Worm (Caenorhabditis elegans) whole organism, L2 larva: ENCODE data around the gene grl-9.

Experiments used
- C34F6.9 ChIP-seq: fragments of 150-350 bp; optimal IDR thresholded peaks from 2 replicates; lab custom pipeline; 2014; ENCODE audit warnings: missing biosample characterization, missing genetic modification characterization
- dmd-4 ChIP-seq: sonication (generic microtip); optimal IDR thresholded peaks from 2 replicates; lab custom pipeline; 2017; ENCODE audit warnings: missing biosample characterization, missing genetic modification characterization
- egl-27 ChIP-seq: sonication (generic microtip); optimal IDR thresholded peaks from 3 replicates; lab custom pipeline; 2017; ENCODE audit warnings: missing biosample characterization, missing genetic modification reagents, missing genetic modification characterization
- lin-13 ChIP-seq: fragments of 150-350 bp; optimal IDR thresholded peaks from 2 replicates; lab custom pipeline; 2014; ENCODE audit warnings: missing biosample characterization, missing genetic modification reagents, missing genetic modification characterization
- mdl-1 ChIP-seq, 2 experiments: fragments of 150-350 bp in 1 of 2; sonication (generic microtip) in 1 of 2; optimal IDR thresholded peaks; 2 replicates each; lab custom pipeline; 2017; ENCODE audit warnings: missing biosample characterization in 2 of 2, missing genetic modification characterization in 2 of 2
- nhr-11 ChIP-seq: fragments of 150-350 bp; optimal IDR thresholded peaks from 2 replicates; lab custom pipeline; 2014; ENCODE audit warnings: missing biosample characterization, missing genetic modification characterization
- nhr-25 ChIP-seq: fragments of 150-350 bp; sonication (generic microtip); optimal IDR thresholded peaks from 3 replicates; lab custom pipeline; 2014; ENCODE audit warnings: missing biosample characterization, missing genetic modification characterization
- sma-9 ChIP-seq, 2 experiments: fragments of 150-350 bp in 1 of 2; sonication (generic microtip) in 1 of 2; optimal IDR thresholded peaks; 2 replicates each; lab custom pipeline; 2014 to 2016; ENCODE audit warnings: missing genetic modification characterization in 2 of 2, mild to moderate bottlenecking in 1 of 2, missing biosample characterization in 1 of 2, missing compliant biosample characterization in 1 of 2, missing genetic modification reagents in 1 of 2, moderate library complexity in 1 of 2
- snpc-4 ChIP-seq: fragments of 150-350 bp; optimal IDR thresholded peaks from 2 replicates; lab custom pipeline; 2014; ENCODE audit warnings: missing biosample characterization, missing genetic modification characterization
- unc-55 ChIP-seq: fragments of 150-350 bp; sonication (generic microtip); optimal IDR thresholded peaks from 3 replicates; lab custom pipeline; 2014; ENCODE audit warnings: missing biosample characterization, missing genetic modification reagents, missing genetic modification characterization
- unc-62 ChIP-seq: fragments of 150-350 bp; optimal IDR thresholded peaks from 2 replicates; lab custom pipeline; 2014; ENCODE audit warnings: missing biosample characterization, missing genetic modification reagents, missing genetic modification characterization

- TF ChIP-seq C34F6.9 (tag; lab: Kevin White, UChicago) (no peak), mdl-1 (tag; optimal IDR thresholded peaks at IDR 0.05; lab: Kevin White, UChicago) (no peak), unc-62 (no peak), dmd-4 (no peak), nhr-25 (no peak), nhr-11 (tag; lab: Kevin White, UChicago) (no peak), lin-13 (no peak), egl-27 (tag; lab: Kevin White, UChicago) (no peak), snpc-4 (no peak), unc-55 (GFP tag; lab: Kevin White, UChicago) (no peak), sma-9 (GFP tag; optimal IDR thresholded peaks at IDR 0.05; lab: Kevin White, UChicago) (no peak), sma-9 (tag; optimal IDR thresholded peaks at IDR 0.05; lab: Kevin White, UChicago) (no peak)
These were observed 42.2 kb upstream of the grl-9 start, which contains the start of gene ZC404.16 for ce11 chrV:6773735-6774134.
